Comparison of ENCODE assay signal across 2 worm cellular contexts in genomic region chrV:773256-773655, ce11.
A peak's percentile ranks its signal among the peaks of the same experiment; 100 is the strongest.
TF ChIP-seq lines count a peak whose summit lies in the region.

Gene sti-1 (plus strand): TSS chrV:773518.

TF ChIP-seq in whole organism, L1 larva, 84 proteins besides CTCF, POLR2A, EP300 and RAD21 (continued from another document):
- TF ChIP-seq sup-37 (GFP tag; optimal IDR thresholded peaks at IDR 0.05; lab: Kevin White, UChicago), result peak; percentile 72
- TF ChIP-seq xbp-1 (tag; optimal IDR thresholded peaks at IDR 0.05; lab: Kevin White, UChicago), result peak; percentile 91
- TF ChIP-seq fkh-10 (GFP tag; optimal IDR thresholded peaks at IDR 0.05; lab: Kevin White, UChicago), result peak; percentile 19
- TF ChIP-seq nhr-84 (tag; optimal IDR thresholded peaks at IDR 0.05; lab: Kevin White, UChicago), result no peak
- no peak for TF ChIP-seq ets-5 (GFP tag; IDR thresholded peaks at IDR 0.05; lab: Robert Waterston, UW)
- peak; percentile 92 for TF ChIP-seq swsn-7 (tag; optimal IDR thresholded peaks at IDR 0.05; lab: Kevin White, UChicago)
- no peak for TF ChIP-seq sptf-1 (tag; optimal IDR thresholded peaks at IDR 0.05; lab: Kevin White, UChicago)
- peak; percentile 89 for TF ChIP-seq nhr-90 (tag; optimal IDR thresholded peaks at IDR 0.05; lab: Kevin White, UChicago; ENCODE audit: poor library complexity)
- peak; percentile 24 for TF ChIP-seq vab-15 (tag; optimal IDR thresholded peaks at IDR 0.05; lab: Kevin White, UChicago)
- TF ChIP-seq lin-13 (GFP tag; optimal IDR thresholded peaks at IDR 0.05; lab: Kevin White, UChicago), result peak; percentile 79
- TF ChIP-seq ztf-11 (tag; optimal IDR thresholded peaks at IDR 0.05; lab: Kevin White, UChicago), result peak in 1 of 2 experiments; percentile 70
- TF ChIP-seq nhr-12 (tag; optimal IDR thresholded peaks at IDR 0.05; lab: Kevin White, UChicago), result no peak
- TF ChIP-seq nhr-76 (tag; optimal IDR thresholded peaks at IDR 0.05; lab: Kevin White, UChicago), result no peak
- no peak for TF ChIP-seq aha-1 (tag; optimal IDR thresholded peaks at IDR 0.05; lab: Kevin White, UChicago)
- TF ChIP-seq ceh-8 (GFP tag; optimal IDR thresholded peaks at IDR 0.05; lab: Kevin White, UChicago), result peak; percentile 68
- TF ChIP-seq mab-9 (GFP tag; IDR thresholded peaks at IDR 0.05; lab: Robert Waterston, UW), result peak; percentile 79
- TF ChIP-seq tlp-1 (tag; optimal IDR thresholded peaks at IDR 0.05; lab: Kevin White, UChicago), result no peak
- TF ChIP-seq hlh-17 (GFP tag; optimal IDR thresholded peaks at IDR 0.05; lab: Kevin White, UChicago; ENCODE audit: borderline replicate concordance), result no peak
- peak; percentile 96 for TF ChIP-seq nhr-77 (tag; optimal IDR thresholded peaks at IDR 0.05; lab: Kevin White, UChicago)
- peak; percentile 36 for TF ChIP-seq F16B12.6 (tag; optimal IDR thresholded peaks at IDR 0.05; lab: Kevin White, UChicago)
- peak; percentile 74 for TF ChIP-seq skn-1 (tag; optimal IDR thresholded peaks at IDR 0.05; lab: Kevin White, UChicago)
- peak; percentile 95 for TF ChIP-seq mep-1 (tag; optimal IDR thresholded peaks at IDR 0.05; lab: Kevin White, UChicago)
- TF ChIP-seq lin-39 (tag; optimal IDR thresholded peaks at IDR 0.05; lab: Kevin White, UChicago), result peak; percentile 84
- TF ChIP-seq zip-4 (GFP tag; optimal IDR thresholded peaks at IDR 0.05; lab: Kevin White, UChicago), result peak; percentile 56

TF ChIP-seq in whole organism, young adult, 124 proteins besides CTCF, POLR2A, EP300 and RAD21 (continued from another document):
- TF ChIP-seq bed-1 (GFP tag; IDR thresholded peaks at IDR 0.05; lab: Robert Waterston, UW), result no peak
